Worm (Caenorhabditis elegans) whole organism, mixed stage, embryonic: ENCODE data around the gene C50E10.2.

Source experiments
- blmp-1 ChIP-seq: fragments of 150-350 bp; optimal IDR thresholded peaks from 2 replicates; lab custom pipeline; 2014; ENCODE audit warnings: missing biosample characterization, missing genetic modification characterization
- elt-3 ChIP-seq: fragments of 150-350 bp; optimal IDR thresholded peaks from 2 replicates; lab custom pipeline; 2014; ENCODE audit warnings: missing biosample characterization, missing genetic modification characterization
- hlh-1 ChIP-seq: fragments of 150-350 bp; optimal IDR thresholded peaks from 2 replicates; lab custom pipeline; 2014; ENCODE audit warnings: missing biosample characterization, missing genetic modification reagents, missing genetic modification characterization
- nhr-12 ChIP-seq: fragments of 150-350 bp; optimal IDR thresholded peaks from 2 replicates; lab custom pipeline; 2014; ENCODE audit warnings: missing biosample characterization, missing genetic modification characterization
- nhr-237 ChIP-seq: fragments of 150-350 bp; optimal IDR thresholded peaks from 2 replicates; lab custom pipeline; 2014; ENCODE audit warnings: missing biosample characterization, missing genetic modification characterization
- nhr-28 ChIP-seq: fragments of 150-350 bp; optimal IDR thresholded peaks from 2 replicates; lab custom pipeline; 2014; ENCODE audit warnings: missing biosample characterization, missing genetic modification characterization
- nhr-76 ChIP-seq: sonication (generic microtip); optimal IDR thresholded peaks from 2 replicates; lab custom pipeline; 2017; ENCODE audit warnings: missing biosample characterization, missing genetic modification characterization
- snpc-4 ChIP-seq: fragments of 150-350 bp; optimal IDR thresholded peaks from 2 replicates; lab custom pipeline; 2014; ENCODE audit warnings: missing biosample characterization, missing genetic modification characterization
- unc-62 ChIP-seq: fragments of 150-350 bp; optimal IDR thresholded peaks from 2 replicates; lab custom pipeline; 2014; ENCODE audit warnings: missing biosample characterization, missing genetic modification reagents, missing genetic modification characterization
- ztf-11 ChIP-seq: fragments of 150-350 bp; optimal IDR thresholded peaks from 2 replicates; lab custom pipeline; 2014; ENCODE audit warnings: missing biosample characterization, missing genetic modification characterization

ce11 chrII:12256528-12256927, 53.0 kb downstream of the C50E10.2 start, which contains the start of gene parn-2:
- TF ChIP-seq blmp-1 (no peak), snpc-4 (tag; lab: Kevin White, UChicago) (no peak), ztf-11 (no peak), nhr-28 (no peak), hlh-1 (tag; lab: Kevin White, UChicago) (no peak), nhr-237 (no peak), unc-62 (GFP tag; lab: Kevin White, UChicago) (no peak), nhr-76 (tag; lab: Kevin White, UChicago) (no peak), nhr-12 (tag; lab: Kevin White, UChicago) (no peak), elt-3 (tag; lab: Kevin White, UChicago) (no peak)
